Worm (Caenorhabditis elegans) whole organism, dauer: ENCODE data around the gene msp-58.

Experiments
- unc-62 ChIP-seq: sonication (generic microtip); optimal IDR thresholded peaks from 2 replicates; lab custom pipeline; 2017; ENCODE audit warnings: missing biosample characterization, missing genetic modification reagents, missing genetic modification characterization

The msp-58 gene

DNA sequence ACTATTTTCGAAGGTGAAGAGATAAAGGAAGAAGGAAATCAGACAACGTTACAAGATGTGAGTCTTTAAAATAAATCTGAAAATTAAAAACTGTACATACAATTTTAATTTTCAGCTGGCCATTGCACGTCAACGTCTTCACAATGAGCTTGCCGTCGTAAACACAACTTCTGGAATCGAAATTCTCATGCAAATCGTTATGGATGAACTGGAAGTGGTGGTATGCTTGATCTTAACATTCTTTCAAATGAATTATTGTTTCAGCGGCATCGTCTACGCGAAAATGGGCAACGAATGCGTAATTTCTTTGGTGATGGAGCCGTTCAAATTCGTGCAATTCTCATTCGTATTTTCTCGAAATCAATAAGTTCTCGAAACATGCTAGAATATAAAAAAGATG, 46.2 kb downstream of the msp-58 start:
- no peak for TF ChIP-seq unc-62
